Fruit fly (Drosophila melanogaster) whole organism, embryonic: ENCODE measurements around the gene Cyp12a4.

Experiments used
- ATbp ChIP-seq: fragments of 200-800 bp; sonication (Bioruptor generic); optimal IDR thresholded peaks from 2 replicates; lab custom pipeline; 2017; ENCODE audit warnings: missing biosample characterization, mild to moderate bottlenecking, missing genetic modification characterization, missing genetic modification reagents
- Adf1 ChIP-seq: fragments of 200-800 bp; sonication (Bioruptor generic); IDR thresholded peaks from 2 replicates; pipeline ENCODE4 v1.3.6; 2022; ENCODE audit warnings: missing biosample characterization, missing genetic modification characterization
- Atf6 ChIP-seq: fragments of 200-800 bp; sonication (Bioruptor generic); IDR thresholded peaks from 2 replicates; pipeline ENCODE4 v1.3.6; 2022; ENCODE audit warnings: missing biosample characterization, missing genetic modification characterization
- B-H1 ChIP-seq: fragments of 200-800 bp; sonication (Bioruptor generic); IDR thresholded peaks from 3 replicates; pipeline ENCODE4 v1.3.6; 2022; ENCODE audit warnings: missing biosample characterization, missing genetic modification characterization
- CG10654 ChIP-seq: fragments of 200-800 bp; sonication (Bioruptor generic); optimal IDR thresholded peaks from 2 replicates; lab custom pipeline; 2016; ENCODE audit warnings: missing biosample characterization, missing genetic modification characterization
- CG11085 ChIP-seq: fragments of 200-800 bp; sonication (Bioruptor generic); IDR thresholded peaks from 2 replicates; pipeline ENCODE4 v1.3.6; 2022; ENCODE audit warnings: missing biosample characterization, missing genetic modification characterization
- CG11560 ChIP-seq: fragments of 200-800 bp; sonication (Bioruptor generic); IDR thresholded peaks from 3 replicates; pipeline ENCODE4 v1.3.6; 2022; ENCODE audit warnings: missing biosample characterization, missing genetic modification characterization
- CG14014 ChIP-seq: fragments of 200-800 bp; sonication (Bioruptor generic); IDR thresholded peaks from 2 replicates; pipeline ENCODE4 v1.3.6; 2022; ENCODE audit warnings: missing biosample characterization, missing genetic modification characterization
- CG15011 ChIP-seq: fragments of 200-800 bp; sonication (Bioruptor generic); optimal IDR thresholded peaks from 3 replicates; lab custom pipeline; 2018; ENCODE audit warnings: missing biosample characterization, mild to moderate bottlenecking, missing genetic modification characterization
- CG16863 ChIP-seq: fragments of 200-800 bp; sonication (Bioruptor generic); optimal IDR thresholded peaks from 3 replicates; lab custom pipeline; 2016; ENCODE audit warnings: missing biosample characterization, missing genetic modification characterization
- CG17361 ChIP-seq: fragments of 200-800 bp; sonication (Bioruptor generic); IDR thresholded peaks from 3 replicates; pipeline ENCODE4 v1.3.6; 2022; ENCODE audit warnings: missing biosample characterization, missing genetic modification characterization
- CG2678 ChIP-seq: fragments of 200-800 bp; sonication (Bioruptor generic); optimal IDR thresholded peaks from 3 replicates; lab custom pipeline; 2019; ENCODE audit warnings: missing biosample characterization, mild to moderate bottlenecking, missing genetic modification characterization, moderate library complexity
- CG31224 ChIP-seq: fragments of 200-800 bp; sonication (Bioruptor generic); IDR thresholded peaks from 2 replicates; pipeline ENCODE4 v1.3.6; 2022; ENCODE audit warnings: missing biosample characterization, missing genetic modification characterization
- CG31388 ChIP-seq: fragments of 200-800 bp; sonication (Bioruptor generic); optimal IDR thresholded peaks from 2 replicates; lab custom pipeline; 2016; ENCODE audit warnings: missing biosample characterization, missing genetic modification characterization
- CG32532 ChIP-seq: fragments of 200-800 bp; sonication (Bioruptor generic); IDR thresholded peaks from 2 replicates; pipeline ENCODE4 v1.3.6; 2022; ENCODE audit warnings: missing biosample characterization, missing genetic modification characterization
- CG3995 ChIP-seq: fragments of 200-800 bp; sonication (Bioruptor generic); optimal IDR thresholded peaks from 3 replicates; lab custom pipeline; 2016; ENCODE audit warnings: missing biosample characterization, missing genetic modification characterization
- CG7271 ChIP-seq: fragments of 200-800 bp; sonication (Bioruptor generic); optimal IDR thresholded peaks from 2 replicates; lab custom pipeline; 2018; ENCODE audit warnings: missing biosample characterization, mild to moderate bottlenecking, missing genetic modification characterization, moderate library complexity
- CG8924 ChIP-seq: fragments of 200-800 bp; optimal IDR thresholded peaks from 3 replicates; lab custom pipeline; 2019; ENCODE audit warnings: missing biosample characterization, mild to moderate bottlenecking, missing genetic modification characterization, moderate library complexity
- CG9876 ChIP-seq: fragments of 200-800 bp; sonication (Bioruptor generic); optimal IDR thresholded peaks from 2 replicates; lab custom pipeline; 2016; ENCODE audit warnings: missing biosample characterization, missing genetic modification characterization
- CG9932 ChIP-seq: fragments of 200-800 bp; sonication (Bioruptor generic); IDR thresholded peaks from 2 replicates; pipeline ENCODE4 v1.3.6; 2022; ENCODE audit warnings: missing biosample characterization, missing genetic modification characterization
- E2f1 ChIP-seq: fragments of 200-800 bp; sonication (Bioruptor generic); IDR thresholded peaks from 2 replicates; pipeline ENCODE4 v1.3.6; 2022; ENCODE audit warnings: missing biosample characterization, missing genetic modification characterization
- Lpt ChIP-seq: fragments of >200 bp; optimal IDR thresholded peaks from 2 replicates; lab custom pipeline; 2018; ENCODE audit warnings: missing biosample characterization, missing genetic modification characterization
- Mad ChIP-seq: fragments of 200-800 bp; sonication (Bioruptor generic); optimal IDR thresholded peaks from 2 replicates; lab custom pipeline; 2016; ENCODE audit warnings: missing biosample characterization, missing genetic modification characterization
- Nf-YB ChIP-seq: fragments of 200-800 bp; sonication (Bioruptor generic); optimal IDR thresholded peaks from 3 replicates; lab custom pipeline; 2019; ENCODE audit warnings: missing biosample characterization, mild to moderate bottlenecking, missing genetic modification characterization, moderate library complexity
- Poxn ChIP-seq: fragments of 200-800 bp; sonication (Bioruptor generic); IDR thresholded peaks from 2 replicates; pipeline ENCODE4 v1.3.6; 2022; ENCODE audit warnings: missing biosample characterization, missing genetic modification characterization
- Scr ChIP-seq: fragments of 200-800 bp; sonication (Bioruptor generic); IDR thresholded peaks from 2 replicates; pipeline ENCODE4 v1.3.6; 2022; ENCODE audit warnings: missing biosample characterization, missing genetic modification characterization; ENCODE audit not compliant: partially characterized antibody
- Six4 ChIP-seq: fragments of 200-800 bp; sonication (Bioruptor generic); optimal IDR thresholded peaks from 2 replicates; lab custom pipeline; 2016; ENCODE audit warnings: missing biosample characterization, missing genetic modification characterization
- Trl ChIP-seq, 3 experiments: fragments of >200 bp in 2 of 3; fragments of 200-800 bp in 1 of 3; sonication (Bioruptor generic) in 1 of 3; optimal IDR thresholded peaks; 2 replicates in 1 of 3; 3 replicates in 2 of 3; lab custom pipeline; 2016 to 2017; ENCODE audit warnings: missing biosample characterization in 1 of 3, missing genetic modification characterization in 1 of 3
- abd-A ChIP-seq: fragments of 200-800 bp; sonication (Bioruptor generic); optimal IDR thresholded peaks from 3 replicates; lab custom pipeline; 2019; ENCODE audit warnings: missing biosample characterization, mild to moderate bottlenecking, missing genetic modification characterization, moderate library complexity
- cad ChIP-seq: fragments of >200 bp; optimal IDR thresholded peaks from 2 replicates; lab custom pipeline; 2017; ENCODE audit warnings: missing biosample characterization, missing genetic modification characterization
- cas ChIP-seq: fragments of 200-800 bp; sonication (Bioruptor generic); IDR thresholded peaks from 2 replicates; pipeline ENCODE4 v1.3.6; 2022; ENCODE audit warnings: missing biosample characterization, missing genetic modification characterization
- chn ChIP-seq: fragments of 200-800 bp; sonication (Bioruptor generic); optimal IDR thresholded peaks from 2 replicates; lab custom pipeline; 2016; ENCODE audit warnings: missing biosample characterization, missing genetic modification characterization
- ci ChIP-seq: fragments of 200-800 bp; sonication (Bioruptor generic); IDR thresholded peaks from 3 replicates; pipeline ENCODE4 v1.3.6; 2022; ENCODE audit warnings: missing biosample characterization, missing genetic modification characterization
- corto ChIP-seq: fragments of 200-800 bp; sonication (Bioruptor generic); optimal IDR thresholded peaks from 2 replicates; lab custom pipeline; 2016; ENCODE audit warnings: missing biosample characterization, mild to moderate bottlenecking, missing genetic modification characterization, moderate library complexity
- dimm ChIP-seq: fragments of 200-800 bp; sonication (Bioruptor generic); IDR thresholded peaks from 2 replicates; pipeline ENCODE4 v1.3.6; 2022; ENCODE audit warnings: missing biosample characterization, missing genetic modification characterization
- dmrt11E ChIP-seq: fragments of 200-800 bp; sonication (Bioruptor generic); optimal IDR thresholded peaks from 3 replicates; lab custom pipeline; 2018; ENCODE audit warnings: missing biosample characterization, mild to moderate bottlenecking, missing genetic modification characterization, moderate library complexity
- ems ChIP-seq: fragments of 200-800 bp; sonication (Bioruptor generic); optimal IDR thresholded peaks from 3 replicates; lab custom pipeline; 2016; ENCODE audit warnings: missing biosample characterization, missing genetic modification characterization
- ewg ChIP-seq: fragments of 200-800 bp; sonication (Bioruptor generic); optimal IDR thresholded peaks from 3 replicates; lab custom pipeline; 2017; ENCODE audit warnings: mild to moderate bottlenecking, missing biosample characterization, missing genetic modification reagents, missing genetic modification characterization
- insv ChIP-seq, 2 experiments: fragments of 200-800 bp; sonication (Bioruptor generic); optimal IDR thresholded peaks; 3 replicates each; lab custom pipeline; 2016 to 2018; ENCODE audit warnings: missing biosample characterization in 2 of 2, missing genetic modification characterization in 2 of 2
- klu ChIP-seq: fragments of 200-800 bp; sonication (Bioruptor generic); IDR thresholded peaks from 2 replicates; pipeline ENCODE4 v1.3.6; 2022; ENCODE audit warnings: missing biosample characterization, missing genetic modification characterization
- lbe ChIP-seq: fragments of 200-800 bp; sonication (Bioruptor generic); optimal IDR thresholded peaks from 2 replicates; lab custom pipeline; 2016; ENCODE audit warnings: missing biosample characterization, mild to moderate bottlenecking, missing genetic modification characterization
- lmd ChIP-seq: fragments of 200-800 bp; sonication (Bioruptor generic); IDR thresholded peaks from 2 replicates; pipeline ENCODE4 v1.3.6; 2022; ENCODE audit warnings: missing biosample characterization, missing genetic modification characterization
- oc ChIP-seq: fragments of 200-800 bp; sonication (Bioruptor generic); optimal IDR thresholded peaks from 2 replicates; lab custom pipeline; 2018; ENCODE audit warnings: missing biosample characterization, mild to moderate bottlenecking, missing genetic modification characterization, moderate library complexity
- pan ChIP-seq, 4 experiments: fragments of >200 bp in 3 of 4; fragments of 200-800 bp in 1 of 4; sonication (Bioruptor generic) in 1 of 4; optimal IDR thresholded peaks in 3 of 4; IDR thresholded peaks in 1 of 4; 2 replicates each; pipeline versions ENCODE4 v1.3.6 to Lab custom; 2017 to 2022; ENCODE audit warnings: missing biosample characterization in 2 of 4, missing genetic modification characterization in 2 of 4, mixed read lengths in 1 of 4
- stc ChIP-seq: fragments of 200-800 bp; sonication (Bioruptor generic); IDR thresholded peaks from 2 replicates; pipeline ENCODE4 v1.3.6; 2022; ENCODE audit warnings: missing biosample characterization, missing genetic modification characterization
- tap ChIP-seq: fragments of 200-800 bp; optimal IDR thresholded peaks from 3 replicates; lab custom pipeline; 2019; ENCODE audit warnings: missing biosample characterization, mild to moderate bottlenecking, missing genetic modification characterization, moderate library complexity
- tio ChIP-seq: fragments of 200-800 bp; sonication (Bioruptor generic); optimal IDR thresholded peaks from 2 replicates; lab custom pipeline; 2017; ENCODE audit warnings: missing biosample characterization, missing genetic modification characterization, inconsistent platforms
- twi ChIP-seq: fragments of 200-800 bp; optimal IDR thresholded peaks from 2 replicates; lab custom pipeline; 2019; ENCODE audit warnings: missing biosample characterization, mild to moderate bottlenecking, missing genetic modification characterization, moderate library complexity

Gene Cyp12a4

dm6 chr3R:19151848-19152787, 17.2 kb downstream of the Cyp12a4 start (continued):
- TF ChIP-seq Scr (GFP tag; lab: Robert Waterston, UW), result no peak
- TF ChIP-seq CG31388 (GFP tag; lab: Kevin White, UChicago), result no peak
- TF ChIP-seq abd-A (tag; lab: Kevin White, UChicago), result no peak
- no peak for TF ChIP-seq insv (GFP tag; optimal IDR thresholded peaks at IDR 0.05; lab: Kevin White, UChicago)
- no peak for TF ChIP-seq Mad (GFP tag; lab: Kevin White, UChicago)
- TF ChIP-seq Nf-YB, result no peak
- TF ChIP-seq CG17361 (GFP tag; lab: Robert Waterston, UW), result 0 out of 3 replicates have a peak, but pooled peaks have one; percentile 28
- TF ChIP-seq dmrt11E (tag; lab: Kevin White, UChicago), result no peak
- TF ChIP-seq E2f1 (GFP tag; lab: Robert Waterston, UW), result peak; percentile 67
- TF ChIP-seq lmd (GFP tag; lab: Robert Waterston, UW), result peak; percentile 28; the same call in 1 of the 2 replicates
- TF ChIP-seq CG2678 (tag; lab: Kevin White, UChicago), result peak; percentile 59
- peak; percentile 9 for TF ChIP-seq CG15011 (GFP tag; lab: Kevin White, UChicago)
- TF ChIP-seq corto (GFP tag; lab: Kevin White, UChicago), result no peak
- TF ChIP-seq CG11085 (GFP tag; lab: Robert Waterston, UW), result 0 out of 2 replicates have a peak, but pooled peaks have one; percentile 34
- TF ChIP-seq dimm, result 0 out of 2 replicates have a peak, but pooled peaks have one; percentile 22
- TF ChIP-seq ems (GFP tag; lab: Kevin White, UChicago), result no peak
- TF ChIP-seq B-H1, result peak; percentile 40; the same call in 1 of the 3 replicates
- no peak for TF ChIP-seq Trl (optimal IDR thresholded peaks at IDR 0.05; lab: Kevin White, UChicago)
- TF ChIP-seq Trl (GFP tag; optimal IDR thresholded peaks at IDR 0.05; lab: Kevin White, UChicago), result no peak
- no peak for TF ChIP-seq klu (GFP tag; lab: Robert Waterston, UW)
- TF ChIP-seq CG14014, result peak; percentile 57
- no peak for TF ChIP-seq CG9876 (GFP tag; lab: Kevin White, UChicago)
- no peak for TF ChIP-seq CG3995
- TF ChIP-seq CG31224 (GFP tag; lab: Robert Waterston, UW), result peak; percentile 58
- TF ChIP-seq Poxn (GFP tag; lab: Robert Waterston, UW), result no peak
- TF ChIP-seq ewg (GFP tag; lab: Kevin White, UChicago), result no peak
- no peak for TF ChIP-seq CG16863 (GFP tag; lab: Kevin White, UChicago)
- TF ChIP-seq CG32532 (GFP tag; lab: Robert Waterston, UW), result peak; percentile 66; the same call in 1 of the 2 replicates
- TF ChIP-seq tap (tag; lab: Kevin White, UChicago), result peak; percentile 8
- peak; percentile 1 for TF ChIP-seq CG8924 (tag; lab: Kevin White, UChicago)
- peak; percentile 28 for TF ChIP-seq tio (GFP tag; lab: Kevin White, UChicago)
- no peak for TF ChIP-seq CG7271 (tag; lab: Kevin White, UChicago)
- TF ChIP-seq Six4 (GFP tag; lab: Kevin White, UChicago), result no peak
- TF ChIP-seq Lpt (GFP tag; lab: Kevin White, UChicago), result no peak
- TF ChIP-seq chn, result no peak
- no peak for TF ChIP-seq twi
- peak; percentile 48; the same call in 1 of the 2 replicates for TF ChIP-seq CG9932 (GFP tag; lab: Robert Waterston, UW)
- TF ChIP-seq lbe (GFP tag; lab: Kevin White, UChicago), result peak; percentile 44
- TF ChIP-seq Adf1 (GFP tag; lab: Robert Waterston, UW), result no peak
- TF ChIP-seq ci (GFP tag; lab: Robert Waterston, UW), result peak; percentile 70
- TF ChIP-seq Atf6 (GFP tag; lab: Robert Waterston, UW), result peak; percentile 31; the same call in 1 of the 2 replicates
- TF ChIP-seq cas (GFP tag; lab: Robert Waterston, UW), result no peak
- TF ChIP-seq stc (GFP tag; lab: Robert Waterston, UW), result peak; percentile 46
- TF ChIP-seq CG11560 (tag; lab: Robert Waterston, UW), result no peak
- peak; percentile 35 for TF ChIP-seq oc (tag; lab: Kevin White, UChicago)
- TF ChIP-seq CG10654 (GFP tag; lab: Kevin White, UChicago), result peak; percentile 2
- no peak for TF ChIP-seq pan (optimal IDR thresholded peaks at IDR 0.05; lab: Kevin White, UChicago)
- peak in 1 of 2 experiments; percentile 60 for TF ChIP-seq pan (GFP tag; optimal IDR thresholded peaks at IDR 0.05 in 1 of 2, IDR thresholded peaks at IDR 0.05 in 1 of 2)
- TF ChIP-seq cad (GFP tag; lab: Kevin White, UChicago), result no peak
- TF ChIP-seq ATbp, result peak; percentile 9
